Fruit fly (Drosophila melanogaster) whole organism, embryonic: ENCODE measurements around the gene PGAP1.

Experiments used
- CG1024 ChIP-seq: fragments of 200-800 bp; sonication (Bioruptor generic); IDR thresholded peaks from 2 replicates; pipeline ENCODE4 v1.3.6; 2022; ENCODE audit warnings: missing biosample characterization, missing genetic modification characterization
- CG18476 ChIP-seq: fragments of 200-800 bp; sonication (Bioruptor generic); optimal IDR thresholded peaks from 2 replicates; lab custom pipeline; 2016; ENCODE audit warnings: missing biosample characterization, mild to moderate bottlenecking, missing genetic modification characterization
- CG4730 ChIP-seq: fragments of 200-800 bp; sonication (Bioruptor generic); IDR thresholded peaks from 2 replicates; pipeline ENCODE4 v1.3.6; 2022; ENCODE audit warnings: missing biosample characterization, missing genetic modification characterization
- CTCF ChIP-seq: fragments of 200-800 bp; sonication (Bioruptor generic); optimal IDR thresholded peaks from 2 replicates; lab custom pipeline; 2017; ENCODE audit warnings: missing biosample characterization, mild to moderate bottlenecking, missing genetic modification characterization, moderate library complexity
- Ets65A ChIP-seq: fragments of 200-800 bp; sonication (Bioruptor generic); peaks from one replicate; lab custom pipeline; 2016; ENCODE audit warnings: missing biosample characterization, missing genetic modification characterization
- Spps ChIP-seq: fragments of 200-800 bp; sonication (Bioruptor generic); optimal IDR thresholded peaks from 2 replicates; lab custom pipeline; 2018; ENCODE audit warnings: missing biosample characterization, mild to moderate bottlenecking, missing genetic modification characterization
- Vsx1 ChIP-seq: fragments of 200-800 bp; sonication (Bioruptor generic); optimal IDR thresholded peaks from 2 replicates; lab custom pipeline; 2017; ENCODE audit warnings: missing biosample characterization, mild to moderate bottlenecking, missing genetic modification characterization, missing genetic modification reagents
- danr ChIP-seq: fragments of 200-800 bp; sonication (Bioruptor generic); IDR thresholded peaks from 2 replicates; pipeline ENCODE4 v1.3.6; 2022; ENCODE audit warnings: missing biosample characterization, missing genetic modification characterization
- sima ChIP-seq: fragments of 200-800 bp; sonication (Bioruptor generic); optimal IDR thresholded peaks from 2 replicates; lab custom pipeline; 2016; ENCODE audit warnings: missing biosample characterization, missing genetic modification characterization
- wek ChIP-seq: fragments of 200-800 bp; sonication (Bioruptor generic); optimal IDR thresholded peaks from 3 replicates; lab custom pipeline; 2018; ENCODE audit warnings: missing biosample characterization, mild to moderate bottlenecking, missing genetic modification characterization, moderate library complexity

dm6 chrX:5690651-5691379, 1.5 kb upstream of the PGAP1 start:
- no peak for TF ChIP-seq CG4730
- no peak for TF ChIP-seq Ets65A (GFP tag; lab: Kevin White, UChicago)
- TF ChIP-seq CG1024 (GFP tag; lab: Robert Waterston, UW): no peak
- no peak for TF ChIP-seq sima (GFP tag; lab: Kevin White, UChicago)
- TF ChIP-seq wek (GFP tag; lab: Kevin White, UChicago): no peak
- no peak for TF ChIP-seq Spps (tag; lab: Kevin White, UChicago)
- no peak for TF ChIP-seq CTCF (GFP tag; lab: Kevin White, UChicago)
- TF ChIP-seq CG18476: no peak
- no peak for TF ChIP-seq danr (GFP tag; lab: Robert Waterston, UW)
- no peak for TF ChIP-seq Vsx1 (GFP tag; lab: Kevin White, UChicago)
